Fruit fly (Drosophila melanogaster) whole organism, embryonic: Measurements from ENCODE around the gene Sik2.

Experiments
- Aef1 ChIP-seq: fragments of 200-800 bp; sonication (Bioruptor generic); IDR thresholded peaks from 3 replicates; pipeline ENCODE4 v1.3.6; 2022; ENCODE audit warnings: missing biosample characterization, missing genetic modification characterization
- CG11398 ChIP-seq: fragments of 200-800 bp; sonication (Bioruptor generic); optimal IDR thresholded peaks from 2 replicates; lab custom pipeline; 2016; ENCODE audit warnings: missing biosample characterization, missing genetic modification characterization
- CG11456 ChIP-seq: fragments of 200-800 bp; sonication (Bioruptor generic); IDR thresholded peaks from 3 replicates; pipeline ENCODE4 v1.3.6; 2022; ENCODE audit warnings: missing biosample characterization, missing genetic modification characterization
- CG12155 ChIP-seq: fragments of 200-800 bp; sonication (Bioruptor generic); optimal IDR thresholded peaks from 3 replicates; lab custom pipeline; 2016; ENCODE audit warnings: missing biosample characterization, missing genetic modification characterization
- CG13123 ChIP-seq: fragments of 200-800 bp; sonication (Bioruptor generic); optimal IDR thresholded peaks from 2 replicates; lab custom pipeline; 2016; ENCODE audit warnings: missing biosample characterization, missing genetic modification characterization
- CG14860 ChIP-seq: fragments of 200-800 bp; sonication (Bioruptor generic); IDR thresholded peaks from 3 replicates; pipeline ENCODE4 v1.3.6; 2022; ENCODE audit warnings: missing biosample characterization, missing genetic modification characterization; ENCODE audit not compliant: partially characterized antibody
- CG1602 ChIP-seq: fragments of 200-800 bp; sonication (Bioruptor generic); optimal IDR thresholded peaks from 3 replicates; lab custom pipeline; 2016; ENCODE audit warnings: missing biosample characterization, missing genetic modification characterization
- CG16813 ChIP-seq: fragments of 200-800 bp; sonication (Bioruptor generic); IDR thresholded peaks from 3 replicates; pipeline ENCODE4 v1.3.6; 2022; ENCODE audit warnings: missing biosample characterization, missing genetic modification characterization; ENCODE audit not compliant: partially characterized antibody
- CG17359 ChIP-seq: fragments of 200-800 bp; sonication (Bioruptor generic); optimal IDR thresholded peaks from 3 replicates; lab custom pipeline; 2018; ENCODE audit warnings: missing biosample characterization, mild to moderate bottlenecking, missing genetic modification characterization, moderate library complexity
- CG18262 ChIP-seq: fragments of 200-800 bp; optimal IDR thresholded peaks from 3 replicates; lab custom pipeline; 2019; ENCODE audit warnings: missing biosample characterization, mild to moderate bottlenecking, missing genetic modification characterization, moderate library complexity
- CG18599 ChIP-seq: fragments of 200-800 bp; sonication (Bioruptor generic); optimal IDR thresholded peaks from 3 replicates; lab custom pipeline; 2017; ENCODE audit warnings: missing biosample characterization, missing genetic modification characterization, mild to moderate bottlenecking, moderate library complexity, missing genetic modification reagents
- CG31388 ChIP-seq: fragments of 200-800 bp; sonication (Bioruptor generic); optimal IDR thresholded peaks from 2 replicates; lab custom pipeline; 2016; ENCODE audit warnings: missing biosample characterization, missing genetic modification characterization
- CG3163 ChIP-seq: fragments of 200-800 bp; sonication (Bioruptor generic); optimal IDR thresholded peaks from 3 replicates; lab custom pipeline; 2016; ENCODE audit warnings: missing biosample characterization, missing genetic modification characterization
- CG33213 ChIP-seq: fragments of 200-800 bp; sonication (Bioruptor generic); optimal IDR thresholded peaks from 3 replicates; lab custom pipeline; 2016; ENCODE audit warnings: missing biosample characterization, missing genetic modification characterization
- CG34376 ChIP-seq: fragments of 200-800 bp; sonication (Bioruptor generic); optimal IDR thresholded peaks from 2 replicates; lab custom pipeline; 2018; ENCODE audit warnings: missing biosample characterization, mild to moderate bottlenecking, missing genetic modification characterization
- CG4360 ChIP-seq: fragments of 200-800 bp; sonication (Bioruptor generic); IDR thresholded peaks from 2 replicates; pipeline ENCODE4 v1.3.6; 2022; ENCODE audit warnings: missing biosample characterization, missing genetic modification characterization
- CG5245 ChIP-seq: fragments of 200-800 bp; sonication (Bioruptor generic); optimal IDR thresholded peaks from 3 replicates; lab custom pipeline; 2016; ENCODE audit warnings: missing biosample characterization, missing genetic modification characterization
- CG6683 ChIP-seq: fragments of 200-800 bp; sonication (Bioruptor generic); optimal IDR thresholded peaks from 2 replicates; lab custom pipeline; 2017; ENCODE audit warnings: missing biosample characterization, mild to moderate bottlenecking, missing genetic modification characterization, missing genetic modification reagents
- CG7271 ChIP-seq: fragments of 200-800 bp; sonication (Bioruptor generic); optimal IDR thresholded peaks from 2 replicates; lab custom pipeline; 2018; ENCODE audit warnings: missing biosample characterization, mild to moderate bottlenecking, missing genetic modification characterization, moderate library complexity
- CG8281 ChIP-seq: fragments of 200-800 bp; sonication (Bioruptor generic); optimal IDR thresholded peaks from 2 replicates; lab custom pipeline; 2018; ENCODE audit warnings: missing biosample characterization, mild to moderate bottlenecking, missing genetic modification characterization, moderate library complexity
- CG8388 ChIP-seq: fragments of 200-800 bp; sonication (Bioruptor generic); optimal IDR thresholded peaks from 2 replicates; lab custom pipeline; 2019; ENCODE audit warnings: missing biosample characterization, mild to moderate bottlenecking, missing genetic modification characterization, moderate library complexity
- CHES-1-like ChIP-seq: fragments of 200-800 bp; sonication (Bioruptor generic); optimal IDR thresholded peaks from 2 replicates; lab custom pipeline; 2016; ENCODE audit warnings: missing biosample characterization, missing genetic modification characterization
- Chrac-16 ChIP-seq: fragments of 200-800 bp; sonication (Bioruptor generic); optimal IDR thresholded peaks from 3 replicates; lab custom pipeline; 2016; ENCODE audit warnings: missing biosample characterization, missing genetic modification characterization
- Dip3 ChIP-seq: fragments of 200-800 bp; sonication (Bioruptor generic); optimal IDR thresholded peaks from 3 replicates; lab custom pipeline; 2016; ENCODE audit warnings: missing biosample characterization, missing genetic modification characterization
- E2f1 ChIP-seq: fragments of 200-800 bp; sonication (Bioruptor generic); IDR thresholded peaks from 2 replicates; pipeline ENCODE4 v1.3.6; 2022; ENCODE audit warnings: missing biosample characterization, missing genetic modification characterization
- Ets97D ChIP-seq: fragments of 200-800 bp; sonication (Bioruptor generic); optimal IDR thresholded peaks from 3 replicates; lab custom pipeline; 2016; ENCODE audit warnings: missing biosample characterization, missing genetic modification characterization
- HLHmδ ChIP-seq: fragments of 200-800 bp; sonication (Bioruptor generic); optimal IDR thresholded peaks from 2 replicates; lab custom pipeline; 2018; ENCODE audit warnings: missing biosample characterization, mild to moderate bottlenecking, missing genetic modification characterization, moderate library complexity
- Kr ChIP-seq: fragments of 200-800 bp; sonication (Bioruptor generic); optimal IDR thresholded peaks from 2 replicates; lab custom pipeline; 2017; ENCODE audit warnings: missing biosample characterization, mild to moderate bottlenecking, missing genetic modification characterization
- Lim3 ChIP-seq: fragments of 200-800 bp; sonication (Bioruptor generic); IDR thresholded peaks from 2 replicates; pipeline ENCODE4 v1.3.6; 2022; ENCODE audit warnings: missing biosample characterization, missing genetic modification characterization
- Mad ChIP-seq: fragments of 200-800 bp; sonication (Bioruptor generic); optimal IDR thresholded peaks from 2 replicates; lab custom pipeline; 2016; ENCODE audit warnings: missing biosample characterization, missing genetic modification characterization
- NK7.1 ChIP-seq: fragments of 200-800 bp; sonication (Bioruptor generic); optimal IDR thresholded peaks from 3 replicates; lab custom pipeline; 2016; ENCODE audit warnings: missing biosample characterization, missing genetic modification characterization
- Spps ChIP-seq: fragments of 200-800 bp; sonication (Bioruptor generic); optimal IDR thresholded peaks from 2 replicates; lab custom pipeline; 2018; ENCODE audit warnings: missing biosample characterization, mild to moderate bottlenecking, missing genetic modification characterization
- ase ChIP-seq: fragments of 200-800 bp; sonication (Bioruptor generic); IDR thresholded peaks from 3 replicates; pipeline ENCODE4 v1.3.6; 2022; ENCODE audit warnings: missing biosample characterization, missing genetic modification characterization
- dimm ChIP-seq: fragments of 200-800 bp; sonication (Bioruptor generic); IDR thresholded peaks from 2 replicates; pipeline ENCODE4 v1.3.6; 2022; ENCODE audit warnings: missing biosample characterization, missing genetic modification characterization
- eve ChIP-seq, 2 experiments: fragments of >200 bp; optimal IDR thresholded peaks; 2 replicates each; lab custom pipeline; 2017; ENCODE audit warnings: missing biosample characterization in 2 of 2, missing genetic modification characterization in 2 of 2
- gcm ChIP-seq: fragments of 200-800 bp; sonication (Bioruptor generic); optimal IDR thresholded peaks from 2 replicates; lab custom pipeline; 2019; ENCODE audit warnings: missing biosample characterization, mild to moderate bottlenecking, missing genetic modification characterization, moderate library complexity
- gem ChIP-seq: fragments of 200-800 bp; sonication (Bioruptor generic); optimal IDR thresholded peaks from 2 replicates; lab custom pipeline; 2019; ENCODE audit warnings: missing biosample characterization, mild to moderate bottlenecking, missing genetic modification characterization, moderate library complexity
- hth ChIP-seq: fragments of >200 bp; optimal IDR thresholded peaks from 2 replicates; lab custom pipeline; 2017; ENCODE audit warnings: inconsistent platforms
- inv ChIP-seq: fragments of 200-800 bp; sonication (Bioruptor generic); IDR thresholded peaks from 2 replicates; pipeline ENCODE4 v1.3.6; 2022; ENCODE audit warnings: missing biosample characterization, missing genetic modification characterization; ENCODE audit not compliant: partially characterized antibody
- kni ChIP-seq: fragments of 200-800 bp; sonication (Bioruptor generic); optimal IDR thresholded peaks from 3 replicates; lab custom pipeline; 2017; ENCODE audit warnings: mild to moderate bottlenecking, missing biosample characterization, missing genetic modification reagents, missing genetic modification characterization
- lilli ChIP-seq: fragments of 200-800 bp; sonication (Bioruptor generic); optimal IDR thresholded peaks from 3 replicates; lab custom pipeline; 2016; ENCODE audit warnings: missing biosample characterization, missing genetic modification characterization
- lola ChIP-seq, 3 experiments: fragments of >200 bp in 2 of 3; fragments of 200-800 bp in 1 of 3; sonication (Bioruptor generic) in 1 of 3; optimal IDR thresholded peaks; 2 replicates each; lab custom pipeline; 2017 to 2019; ENCODE audit warnings: missing biosample characterization in 3 of 3, missing genetic modification characterization in 3 of 3, mild to moderate bottlenecking in 1 of 3, moderate library complexity in 1 of 3
- nerfin-2 ChIP-seq: fragments of 200-800 bp; sonication (Bioruptor generic); IDR thresholded peaks from 2 replicates; pipeline ENCODE4 v1.3.6; 2022; ENCODE audit warnings: missing biosample characterization, missing genetic modification characterization; ENCODE audit not compliant: partially characterized antibody
- p53 ChIP-seq: fragments of 200-800 bp; sonication (Bioruptor generic); optimal IDR thresholded peaks from 2 replicates; lab custom pipeline; 2016; ENCODE audit warnings: missing biosample characterization, missing genetic modification characterization
- pb ChIP-seq: fragments of 200-800 bp; sonication (Bioruptor generic); optimal IDR thresholded peaks from 3 replicates; lab custom pipeline; 2016; ENCODE audit warnings: missing biosample characterization, missing genetic modification characterization
- shn ChIP-seq: fragments of 200-800 bp; sonication (Bioruptor generic); optimal IDR thresholded peaks from 3 replicates; lab custom pipeline; 2016; ENCODE audit warnings: missing biosample characterization, missing genetic modification characterization
- unpg ChIP-seq: fragments of 200-800 bp; sonication (Bioruptor generic); optimal IDR thresholded peaks from 3 replicates; lab custom pipeline; 2018; ENCODE audit warnings: missing biosample characterization, mild to moderate bottlenecking, missing genetic modification characterization, moderate library complexity
- wdn ChIP-seq: fragments of 200-800 bp; sonication (Bioruptor generic); IDR thresholded peaks from 2 replicates; pipeline ENCODE4 v1.3.6; 2022; ENCODE audit warnings: missing biosample characterization, missing genetic modification characterization

Gene Sik2

dm6 chrX:2071878-2072817 lies 10.4 kb upstream of the Sik2 start, which contains the start of gene Rtca (continued):
- peak; percentile 3 for TF ChIP-seq CG13123 (GFP tag; lab: Kevin White, UChicago)
- no peak for TF ChIP-seq kni (GFP tag; lab: Kevin White, UChicago)
- no peak for TF ChIP-seq CG7271
- peak; percentile 72 for TF ChIP-seq lilli (GFP tag; lab: Kevin White, UChicago)
- TF ChIP-seq CG12155 = peak; percentile 46
- TF ChIP-seq CG31388 (GFP tag; lab: Kevin White, UChicago) = no peak
- TF ChIP-seq CG8388 (GFP tag; lab: Kevin White, UChicago) = peak; percentile 40
- TF ChIP-seq NK7.1 (GFP tag; lab: Kevin White, UChicago) = peak; percentile 41
- peak in 1 of 3 experiments; percentile 41 for TF ChIP-seq lola (GFP tag; optimal IDR thresholded peaks at IDR 0.05; lab: Kevin White, UChicago)
- TF ChIP-seq CG18262 (tag; lab: Kevin White, UChicago) = peak; percentile 60
- TF ChIP-seq CG5245 (GFP tag; lab: Kevin White, UChicago) = peak; percentile 18
- no peak for TF ChIP-seq nerfin-2 (GFP tag; lab: Robert Waterston, UW)
- peak; percentile 55 for TF ChIP-seq shn (GFP tag; lab: Kevin White, UChicago)
- peak; percentile 78 for TF ChIP-seq gem (tag; lab: Kevin White, UChicago)
- peak; percentile 75 for TF ChIP-seq unpg
- TF ChIP-seq HLHmδ (GFP tag; lab: Kevin White, UChicago) = peak; percentile 13
- no peak for TF ChIP-seq CG16813 (GFP tag; lab: Robert Waterston, UW)
- peak; percentile 55 for TF ChIP-seq CG3163 (GFP tag; lab: Kevin White, UChicago)
- peak; percentile 72 for TF ChIP-seq E2f1 (GFP tag; lab: Robert Waterston, UW)
- TF ChIP-seq Ets97D = no peak
- peak; percentile 93 for TF ChIP-seq CG18599 (GFP tag; lab: Kevin White, UChicago)
- peak; percentile 35 for TF ChIP-seq Mad (GFP tag; lab: Kevin White, UChicago)
- TF ChIP-seq Lim3 (GFP tag; lab: Robert Waterston, UW) = no peak
- no peak for TF ChIP-seq CG11398
- 0 out of 2 replicates have a peak, but pooled peaks have one; percentile 21 for TF ChIP-seq CG4360 (GFP tag; lab: Robert Waterston, UW)
- TF ChIP-seq CG1602 (GFP tag; lab: Kevin White, UChicago) = peak; percentile 42
- TF ChIP-seq gcm (GFP tag; lab: Kevin White, UChicago) = peak; percentile 39
- peak; percentile 18 for TF ChIP-seq CG8281 (tag; lab: Kevin White, UChicago)
- no peak for TF ChIP-seq hth (lab: Kevin White, UChicago)
- peak; percentile 7 for TF ChIP-seq p53 (GFP tag; lab: Kevin White, UChicago)
- TF ChIP-seq CG33213 = no peak
- no peak for TF ChIP-seq dimm (GFP tag; lab: Robert Waterston, UW)
- no peak for TF ChIP-seq Spps (tag; lab: Kevin White, UChicago)
- TF ChIP-seq inv (GFP tag; lab: Robert Waterston, UW) = no peak
- no peak for TF ChIP-seq eve (GFP tag; optimal IDR thresholded peaks at IDR 0.05; lab: Kevin White, UChicago)
- TF ChIP-seq Chrac-16 (GFP tag; lab: Kevin White, UChicago) = peak; percentile 50
- peak; percentile 37 for TF ChIP-seq CG34376 (GFP tag; lab: Kevin White, UChicago)
- peak; percentile 46 for TF ChIP-seq pb (GFP tag; lab: Kevin White, UChicago)
- peak; percentile 68 for TF ChIP-seq Aef1
- TF ChIP-seq Kr (GFP tag; lab: Kevin White, UChicago) = no peak
- peak; percentile 18 for TF ChIP-seq Dip3 (GFP tag; lab: Kevin White, UChicago)
- TF ChIP-seq CG14860 (GFP tag; lab: Robert Waterston, UW) = no peak
- TF ChIP-seq CG6683 = peak; percentile 43
- no peak for TF ChIP-seq ase
- peak; percentile 56 for TF ChIP-seq wdn (GFP tag; lab: Robert Waterston, UW)
- TF ChIP-seq CHES-1-like = peak; percentile 43
- peak; percentile 62; the same call in 1 of the 3 replicates for TF ChIP-seq CG11456 (GFP tag; lab: Robert Waterston, UW)
- TF ChIP-seq CG17359 (tag; lab: Kevin White, UChicago) = peak; percentile 58
